Worm (Caenorhabditis elegans) whole organism, mixed stage, embryonic: Measurements from ENCODE around the gene nhr-120.

Source experiments
- elt-3 ChIP-seq: fragments of 150-350 bp; optimal IDR thresholded peaks from 2 replicates; lab custom pipeline; 2014; ENCODE audit warnings: missing biosample characterization, missing genetic modification characterization
- lin-13 ChIP-seq: fragments of 150-350 bp; optimal IDR thresholded peaks from 2 replicates; lab custom pipeline; 2014; ENCODE audit warnings: missing biosample characterization, missing genetic modification characterization
- nhr-237 ChIP-seq: fragments of 150-350 bp; optimal IDR thresholded peaks from 2 replicates; lab custom pipeline; 2014; ENCODE audit warnings: missing biosample characterization, missing genetic modification characterization
- nhr-76 ChIP-seq: sonication (generic microtip); optimal IDR thresholded peaks from 2 replicates; lab custom pipeline; 2017; ENCODE audit warnings: missing biosample characterization, missing genetic modification characterization
- pha-4 ChIP-seq: fragments of 150-350 bp; optimal IDR thresholded peaks from 2 replicates; lab custom pipeline; 2018; ENCODE audit warnings: missing biosample characterization, missing genetic modification reagents, missing genetic modification characterization
- snpc-4 ChIP-seq: fragments of 150-350 bp; optimal IDR thresholded peaks from 2 replicates; lab custom pipeline; 2014; ENCODE audit warnings: missing biosample characterization, missing genetic modification characterization
- sptf-1 ChIP-seq: sonication (generic microtip); optimal IDR thresholded peaks from 2 replicates; lab custom pipeline; 2017; ENCODE audit warnings: mild to moderate bottlenecking, missing genetic modification characterization, moderate library complexity, missing compliant biosample characterization
- tbx-8 ChIP-seq: fragments of 200-800 bp; sonication (Bioruptor generic); optimal IDR thresholded peaks from 2 replicates; lab custom pipeline; 2018; ENCODE audit warnings: mild to moderate bottlenecking, missing genetic modification characterization, moderate library complexity, missing compliant biosample characterization
- unc-39 ChIP-seq: fragments of 150-350 bp; optimal IDR thresholded peaks from 2 replicates; lab custom pipeline; 2014; ENCODE audit warnings: missing biosample characterization, missing genetic modification characterization
- ztf-11 ChIP-seq: fragments of 150-350 bp; optimal IDR thresholded peaks from 2 replicates; lab custom pipeline; 2014; ENCODE audit warnings: missing biosample characterization, missing genetic modification characterization

ce11 chrX:6655163-6655562 is 14.7 kb upstream of the nhr-120 start, which contains the start of gene nhr-173:
- TF ChIP-seq nhr-76 (tag; lab: Kevin White, UChicago), result no peak
- no peak for TF ChIP-seq pha-4
- no peak for TF ChIP-seq nhr-237
- TF ChIP-seq elt-3 (tag; lab: Kevin White, UChicago), result no peak
- TF ChIP-seq lin-13 (tag; lab: Kevin White, UChicago), result no peak
- TF ChIP-seq sptf-1 (tag; lab: Kevin White, UChicago), result no peak
- no peak for TF ChIP-seq ztf-11 (tag; lab: Kevin White, UChicago)
- no peak for TF ChIP-seq tbx-8 (GFP tag; lab: Kevin White, UChicago)
- TF ChIP-seq unc-39 (tag; lab: Kevin White, UChicago), result no peak
- TF ChIP-seq snpc-4 (tag; lab: Kevin White, UChicago), result no peak
